Worm (Caenorhabditis elegans): ENCODE data around the gene ZK593.3.
A peak's percentile ranks its signal among the peaks of the same experiment; 100 is the strongest.
"Not testable (repeated sequence)": the region's sequence is repeated elsewhere in the genome, so short reads cannot be mapped to it uniquely, and the experiment has no call there.

Gene ZK593.3

DNA sequence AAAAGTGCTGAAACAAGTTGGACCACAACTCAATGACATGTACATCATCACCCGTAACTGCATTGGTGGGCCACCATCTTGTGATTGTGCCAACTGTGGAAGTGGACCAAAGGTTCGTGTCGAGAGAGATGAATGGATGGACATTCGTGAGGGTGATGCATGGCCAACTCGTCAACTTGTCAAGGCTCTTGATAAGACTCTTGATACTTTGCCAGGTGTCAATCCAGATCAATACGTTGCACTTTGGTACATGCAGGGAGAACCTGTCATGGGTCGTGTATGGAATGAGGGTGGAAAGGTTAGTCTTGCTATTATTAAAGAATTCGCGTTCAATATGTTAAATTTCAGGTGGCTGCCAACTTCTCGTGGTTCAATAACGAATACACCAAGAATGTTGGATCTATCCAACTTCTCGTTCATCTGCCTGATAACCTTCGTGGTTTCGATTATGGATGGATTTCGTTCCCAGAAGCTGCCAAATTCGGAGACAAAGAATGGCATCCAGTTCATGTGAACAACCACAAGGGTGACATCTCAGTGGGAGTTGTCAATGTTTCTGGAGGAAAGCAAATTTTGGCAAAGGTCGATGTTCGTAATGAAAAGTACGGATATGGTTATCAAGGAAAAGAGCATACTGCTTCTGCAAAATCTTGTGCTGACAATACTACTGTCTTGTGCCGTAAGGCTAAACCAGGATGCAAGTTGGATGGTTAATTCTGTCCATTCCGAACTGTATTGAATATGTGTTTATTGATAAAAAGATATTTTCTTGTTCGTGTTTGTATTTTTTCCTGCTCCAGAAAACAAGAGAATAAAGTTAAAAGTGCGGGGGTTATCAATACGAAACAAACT, 35.1 kb downstream of the ZK593.3 start:
- TF ChIP-seq gei-8 (GFP tag; optimal IDR thresholded peaks at IDR 0.05) (peak; percentile 16), lin-13 (GFP tag; optimal IDR thresholded peaks at IDR 0.05) (no peak), unc-62 (GFP tag; optimal IDR thresholded peaks at IDR 0.05 in 1 of 2) (peak in 1 of 2 experiments; percentile 92), unc-62 (tag; optimal IDR thresholded peaks at IDR 0.05) (no peak)

DNA sequence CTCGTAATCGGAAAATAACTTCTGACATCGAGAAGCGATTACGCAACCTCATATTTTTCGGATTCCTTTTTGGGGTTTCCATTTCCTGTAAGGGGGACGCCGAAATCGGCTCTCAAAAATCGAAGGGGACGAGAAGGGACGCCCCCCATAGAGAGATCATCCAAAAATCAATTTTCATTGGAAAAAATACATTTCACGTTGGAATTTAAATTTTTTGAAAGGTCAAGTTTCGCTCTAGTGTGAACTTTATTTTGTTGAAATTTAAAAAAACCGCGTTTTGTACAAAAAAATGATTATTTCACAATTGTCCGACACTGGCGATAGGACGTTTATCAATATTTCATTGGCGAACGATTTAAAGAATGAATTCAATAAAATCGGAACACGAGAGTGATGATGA, 36.5 kb downstream of the ZK593.3 start, which contains the start of gene Y69E1A.3:
TSS of gene Y69E1A.3 (plus strand) at position 301 of the 400 bp plus-strand sequence.
- TF ChIP-seq F10B5.3 (tag; optimal IDR thresholded peaks at IDR 0.05) = no peak
- TF ChIP-seq Y48G9A.11 (GFP tag; IDR thresholded peaks at IDR 0.05) = no peak
- TF ChIP-seq ces-1 (GFP tag; optimal IDR thresholded peaks at IDR 0.05) = no peak
- TF ChIP-seq unc-130 (GFP tag; optimal IDR thresholded peaks at IDR 0.05) = no peak

DNA sequence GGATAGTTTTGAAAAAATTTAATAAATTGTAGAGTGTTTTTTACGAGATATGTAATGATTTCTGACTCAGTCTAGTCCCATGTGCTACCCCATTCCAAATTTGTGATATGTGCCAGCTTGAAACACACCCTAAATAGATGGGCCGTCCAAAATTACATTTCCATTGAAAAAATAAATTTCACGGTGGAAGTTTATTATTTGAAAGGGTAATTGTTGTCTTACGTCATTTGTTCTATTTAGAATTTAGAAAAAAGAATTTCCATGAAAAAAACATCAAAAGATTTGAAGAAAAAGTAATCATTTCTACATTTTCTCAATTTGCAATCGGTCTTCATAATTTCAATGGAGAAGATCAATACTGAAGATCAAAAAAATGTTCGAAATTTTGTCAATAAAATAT, 39.5 kb downstream of the ZK593.3 start, which contains the start of gene Y69E1A.4:
TSS of gene Y69E1A.4 (plus strand) at position 301 of the 400 bp plus-strand sequence.
- not testable (repeated sequence) for TF ChIP-seq T20F7.1 (GFP tag; optimal IDR thresholded peaks at IDR 0.05); lin-15B (tag; optimal IDR thresholded peaks at IDR 0.05); R02D3.7 (tag; optimal IDR thresholded peaks at IDR 0.05)

DNA sequence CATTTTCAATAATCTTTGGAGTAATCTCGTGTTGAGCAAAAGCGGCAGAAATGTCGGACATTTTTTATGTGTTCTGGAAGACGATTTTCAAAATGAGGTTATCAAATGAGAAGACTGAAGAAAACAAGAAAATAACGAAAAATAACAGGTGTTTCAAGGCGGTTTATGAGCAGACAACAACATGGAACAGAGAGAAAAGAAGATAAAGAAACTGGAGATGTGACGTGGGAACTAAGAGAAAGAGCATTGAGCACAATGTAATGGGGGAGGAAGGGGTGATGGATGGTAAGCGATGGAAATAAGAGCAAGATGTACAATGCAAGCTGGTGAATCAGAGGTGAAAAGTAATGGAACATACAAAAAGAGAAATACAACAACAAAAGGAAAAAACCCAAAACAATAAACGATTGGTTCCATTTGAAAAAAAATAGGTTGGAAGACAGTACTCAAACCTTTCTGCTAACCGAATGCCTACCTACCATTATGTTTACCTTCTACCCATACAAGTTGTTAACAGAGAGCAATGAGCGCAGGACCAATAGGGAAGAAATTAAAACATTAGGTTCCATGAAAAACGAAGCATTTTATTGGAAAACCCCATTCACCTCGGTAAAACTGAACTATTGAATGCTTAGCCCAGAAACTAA, 42.2 kb downstream of the ZK593.3 start, which contains the start of gene Y69E1A.5:
TSS of gene Y69E1A.5 (minus strand) at position 73 of the 647 bp plus-strand sequence.
- TF ChIP-seq lir-3 (tag; optimal IDR thresholded peaks at IDR 0.05) = no peak
- TF ChIP-seq unc-62 (GFP tag; optimal IDR thresholded peaks at IDR 0.05 in 1 of 2) = peak in 1 of 2 experiments; percentile 97
- no peak for TF ChIP-seq unc-62 (tag; optimal IDR thresholded peaks at IDR 0.05)
- peak in 1 of 2 experiments; percentile 41 for TF ChIP-seq daf-16 (GFP tag; optimal IDR thresholded peaks at IDR 0.05)
- TF ChIP-seq daf-16 (tag; optimal IDR thresholded peaks at IDR 0.05) = no peak

DNA sequence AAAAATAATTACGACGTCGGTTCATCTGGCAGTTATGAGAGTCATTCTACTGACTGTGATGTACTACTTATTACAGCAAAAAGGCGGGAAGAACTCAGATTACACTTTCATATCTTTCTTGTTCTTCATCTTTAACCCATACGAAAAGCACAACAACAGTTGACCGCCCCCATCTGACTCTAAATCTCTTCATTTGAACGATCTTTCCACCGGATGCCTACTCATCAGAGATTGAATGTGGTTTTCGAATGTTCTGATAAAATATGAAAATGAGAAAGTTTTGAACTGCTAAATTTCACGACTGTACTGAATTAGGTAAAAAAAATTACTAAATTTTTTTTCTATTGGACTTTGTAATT, 42.7 kb downstream of the ZK593.3 start, which contains the start of gene sri-19:
TSS of gene sri-19 (plus strand) at position 143 of the 359 bp plus-strand sequence.
- TF ChIP-seq tag-97 (GFP tag; IDR thresholded peaks at IDR 0.05) = no peak
- no peak for TF ChIP-seq gei-8 (GFP tag; optimal IDR thresholded peaks at IDR 0.05)
- no peak for TF ChIP-seq mes-2 (tag; optimal IDR thresholded peaks at IDR 0.05; ENCODE audit: poor library complexity, severe bottlenecking)
- TF ChIP-seq cey-2 (tag; optimal IDR thresholded peaks at IDR 0.05; ENCODE audit: borderline replicate concordance, insufficient read depth) = no peak
- no peak for TF ChIP-seq ZK337.2 (GFP tag; IDR thresholded peaks at IDR 0.05)
- TF ChIP-seq attf-4 (tag; optimal IDR thresholded peaks at IDR 0.05) = no peak
- no peak for TF ChIP-seq hlh-30 (tag; optimal IDR thresholded peaks at IDR 0.05; ENCODE audit: insufficient read depth)
- no peak for TF ChIP-seq dmd-6 (GFP tag; IDR thresholded peaks at IDR 0.05)
- no peak for TF ChIP-seq lir-3 (tag; optimal IDR thresholded peaks at IDR 0.05)

DNA sequence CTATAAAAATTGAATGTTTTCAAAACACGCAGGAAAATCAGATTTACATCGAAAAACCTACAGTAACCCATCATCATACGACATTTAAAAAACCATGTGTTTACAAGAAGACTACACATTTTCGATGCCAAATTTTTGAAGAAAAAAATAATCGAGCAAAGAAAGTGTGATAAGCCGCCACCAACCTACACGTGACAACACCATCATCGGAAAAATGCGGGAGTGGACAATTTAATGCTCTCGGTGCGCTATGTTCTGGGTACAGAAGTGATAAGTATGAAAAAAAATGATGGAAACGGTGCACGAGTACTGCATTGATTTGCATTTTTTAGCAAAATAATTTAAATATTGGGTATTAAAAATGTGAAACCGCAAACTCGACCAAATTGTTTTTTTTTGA, 49.2 kb downstream of the ZK593.3 start:
- no peak for TF ChIP-seq dmd-9 (GFP tag; IDR thresholded peaks at IDR 0.05)
- no peak for TF ChIP-seq ceh-28 (tag; optimal IDR thresholded peaks at IDR 0.05)
- no peak for TF ChIP-seq nhr-76 (tag; optimal IDR thresholded peaks at IDR 0.05)
- TF ChIP-seq mdl-1 (tag; optimal IDR thresholded peaks at IDR 0.05) = peak in 1 of 2 experiments; percentile 1
- TF ChIP-seq nhr-25 (tag; optimal IDR thresholded peaks at IDR 0.05; ENCODE audit: borderline replicate concordance, insufficient read depth) = no peak
- TF ChIP-seq ces-1 (GFP tag; optimal IDR thresholded peaks at IDR 0.05) = no peak
- TF ChIP-seq zip-11 (GFP tag; IDR thresholded peaks at IDR 0.05) = no peak
- TF ChIP-seq unc-39 (tag; optimal IDR thresholded peaks at IDR 0.05) = no peak
- TF ChIP-seq mxl-3 (GFP tag; optimal IDR thresholded peaks at IDR 0.05) = peak; percentile 12
- TF ChIP-seq nhr-6 (tag; optimal IDR thresholded peaks at IDR 0.05) = no peak
- no peak for TF ChIP-seq fkh-10 (GFP tag; optimal IDR thresholded peaks at IDR 0.05)
- no peak for TF ChIP-seq daf-16 (GFP tag; optimal IDR thresholded peaks at IDR 0.05)
- TF ChIP-seq daf-16 (tag; optimal IDR thresholded peaks at IDR 0.05) = peak; percentile 55
- TF ChIP-seq nhr-48 (tag; optimal IDR thresholded peaks at IDR 0.05) = peak; percentile 50
- no peak for TF ChIP-seq nhr-237 (tag; optimal IDR thresholded peaks at IDR 0.05)
- no peak for TF ChIP-seq zfp-3 (GFP tag; conservative IDR thresholded peaks at IDR 0.05)
- no peak for TF ChIP-seq spr-1 (tag; optimal IDR thresholded peaks at IDR 0.05)
- no peak for TF ChIP-seq arid-1 (GFP tag; conservative IDR thresholded peaks at IDR 0.05)
- no peak for TF ChIP-seq spr-3 (GFP tag; optimal IDR thresholded peaks at IDR 0.05)
- no peak for TF ChIP-seq skn-1 (tag; optimal IDR thresholded peaks at IDR 0.05)

All from whole organism, L4 larva.